Worm (Caenorhabditis elegans): Measurements from ENCODE around the gene clec-174.

- TF ChIP-seq nhr-237 (tag; optimal IDR thresholded peaks at IDR 0.05) (no peak), ham-2 (GFP tag; optimal IDR thresholded peaks at IDR 0.05) (no peak), nhr-28 (tag; optimal IDR thresholded peaks at IDR 0.05) (no peak), elt-1 (tag; optimal IDR thresholded peaks at IDR 0.05; ENCODE audit: borderline replicate concordance, insufficient read depth) (no peak), snpc-4 (tag; optimal IDR thresholded peaks at IDR 0.05) (no peak), blmp-1 (tag; optimal IDR thresholded peaks at IDR 0.05) (no peak), mep-1 (tag; optimal IDR thresholded peaks at IDR 0.05) (no peak), ceh-43 (GFP tag; optimal IDR thresholded peaks at IDR 0.05) (no peak)
These were observed 38.0 kb upstream of the clec-174 start, which contains the start of gene srh-222 for ce11 chrIV:3979525-3979924.

Measured in whole organism, mixed stage, embryonic.